Worm (Caenorhabditis elegans) whole organism, young adult: ENCODE measurements around the gene clec-24.

Source experiments
- B0019.2 ChIP-seq: fragments of 200-800 bp; sonication (Bioruptor generic); conservative IDR thresholded peaks from 2 replicates; pipeline ENCODE4 v1.3.6; 2022; ENCODE audit warnings: missing genetic modification reagents, missing genetic modification characterization, missing compliant biosample characterization
- B0336.3 ChIP-seq: fragments of 200-800 bp; sonication (Bioruptor generic); IDR thresholded peaks from 2 replicates; pipeline ENCODE4 v1.3.6; 2022; ENCODE audit warnings: missing genetic modification characterization, missing compliant biosample characterization
- C06A6.2 ChIP-seq: fragments of 200-800 bp; sonication (Bioruptor generic); conservative IDR thresholded peaks from 2 replicates; pipeline ENCODE4 v1.3.6; 2022; ENCODE audit warnings: missing genetic modification characterization, missing compliant biosample characterization
- F22D6.2 ChIP-seq: sonication (generic microtip); optimal IDR thresholded peaks from 2 replicates; lab custom pipeline; 2016; ENCODE audit warnings: mild to moderate bottlenecking, missing genetic modification characterization, missing compliant biosample characterization
- T07F8.4 ChIP-seq: sonication (generic microtip); optimal IDR thresholded peaks from 2 replicates; lab custom pipeline; 2016; ENCODE audit warnings: mild to moderate bottlenecking, missing genetic modification characterization, moderate library complexity, missing compliant biosample characterization
- Y53F4B.3 ChIP-seq: fragments of 200-800 bp; sonication (Bioruptor generic); IDR thresholded peaks from 2 replicates; pipeline ENCODE4 v1.3.6; 2022; ENCODE audit warnings: missing genetic modification reagents, missing genetic modification characterization, missing compliant biosample characterization
- ZK185.1 ChIP-seq: sonication (generic microtip); optimal IDR thresholded peaks from 2 replicates; lab custom pipeline; 2016; ENCODE audit warnings: mild to moderate bottlenecking, missing genetic modification characterization, missing compliant biosample characterization; ENCODE audit not compliant: poor library complexity, severe bottlenecking
- akir-1 ChIP-seq: fragments of 200-800 bp; sonication (Bioruptor generic); optimal IDR thresholded peaks from 2 replicates; lab custom pipeline; 2018; ENCODE audit warnings: mild to moderate bottlenecking, missing genetic modification characterization, moderate library complexity, missing compliant biosample characterization
- attf-3 ChIP-seq: fragments of 200-800 bp; sonication (Bioruptor generic); conservative IDR thresholded peaks from 2 replicates; pipeline ENCODE4 v1.3.6; 2022; ENCODE audit warnings: missing genetic modification reagents, missing genetic modification characterization, missing compliant biosample characterization
- attf-6 ChIP-seq: fragments of 200-800 bp; sonication (Bioruptor generic); IDR thresholded peaks from 2 replicates; pipeline ENCODE4 v1.3.6; 2022; ENCODE audit warnings: missing genetic modification reagents, missing genetic modification characterization, missing compliant biosample characterization
- cebp-1 ChIP-seq, 2 experiments: fragments of 200-800 bp in 1 of 2; sonication (Bioruptor generic) in 1 of 2; sonication (generic microtip) in 1 of 2; IDR thresholded peaks in 1 of 2; optimal IDR thresholded peaks in 1 of 2; 2 replicates each; pipeline versions ENCODE4 v1.3.6 to Lab custom; 2017 to 2022; ENCODE audit warnings: missing compliant biosample characterization in 2 of 2, missing genetic modification characterization in 2 of 2, mild to moderate bottlenecking in 1 of 2, missing genetic modification reagents in 1 of 2, moderate library complexity in 1 of 2
- cebp-2 ChIP-seq: fragments of 200-800 bp; sonication (Bioruptor generic); IDR thresholded peaks from 2 replicates; pipeline ENCODE4 v1.3.6; 2022; ENCODE audit warnings: missing genetic modification characterization, missing compliant biosample characterization
- dpl-1 ChIP-seq: fragments of 150-350 bp; optimal IDR thresholded peaks from 2 replicates; lab custom pipeline; 2014; ENCODE audit warnings: missing biosample characterization, missing genetic modification reagents, missing genetic modification characterization
- egrh-3 ChIP-seq: fragments of 200-800 bp; sonication (Bioruptor generic); IDR thresholded peaks from 2 replicates; pipeline ENCODE4 v1.3.6; 2022; ENCODE audit warnings: missing genetic modification reagents, missing genetic modification characterization, missing compliant biosample characterization
- ekl-4 ChIP-seq: fragments of 200-800 bp; sonication (Bioruptor generic); IDR thresholded peaks from 2 replicates; pipeline ENCODE4 v1.3.6; 2022; ENCODE audit warnings: missing genetic modification reagents, missing genetic modification characterization, missing compliant biosample characterization
- gei-17 ChIP-seq: fragments of 200-800 bp; sonication (Bioruptor generic); optimal IDR thresholded peaks from 2 replicates; lab custom pipeline; 2018; ENCODE audit warnings: mild to moderate bottlenecking, missing genetic modification characterization, missing compliant biosample characterization
- hlh-26 ChIP-seq: fragments of 200-800 bp; sonication (Bioruptor generic); conservative IDR thresholded peaks from 2 replicates; pipeline ENCODE4 v1.3.6; 2022; ENCODE audit warnings: missing genetic modification reagents, missing genetic modification characterization, missing compliant biosample characterization
- hmg-1.2 ChIP-seq: fragments of 200-800 bp; sonication (Bioruptor generic); IDR thresholded peaks from 2 replicates; pipeline ENCODE4 v1.3.6; 2022; ENCODE audit warnings: missing genetic modification reagents, missing genetic modification characterization, missing compliant biosample characterization
- lag-1 ChIP-seq: fragments of 200-800 bp; sonication (Bioruptor generic); IDR thresholded peaks from 2 replicates; pipeline ENCODE4 v1.3.6; 2022; ENCODE audit warnings: missing genetic modification reagents, missing genetic modification characterization, missing compliant biosample characterization
- lin-26 ChIP-seq: fragments of 200-800 bp; sonication (Bioruptor generic); IDR thresholded peaks from 2 replicates; pipeline ENCODE4 v1.3.6; 2022; ENCODE audit warnings: missing genetic modification reagents, missing genetic modification characterization, missing compliant biosample characterization
- lin-40 ChIP-seq: sonication (generic microtip); optimal IDR thresholded peaks from 2 replicates; lab custom pipeline; 2016; ENCODE audit warnings: missing genetic modification characterization, mild to moderate bottlenecking, missing compliant biosample characterization, missing genotype, missing genetic modification reagents
- lsy-27 ChIP-seq: sonication (generic microtip); optimal IDR thresholded peaks from 2 replicates; lab custom pipeline; 2017; ENCODE audit warnings: missing genetic modification characterization, mild to moderate bottlenecking, missing compliant biosample characterization, antibody characterized with exemption, missing genotype, borderline replicate concordance; ENCODE audit not compliant: insufficient read depth
- madf-3 ChIP-seq: fragments of 200-800 bp; sonication (Bioruptor generic); IDR thresholded peaks from 2 replicates; pipeline ENCODE4 v1.3.6; 2022; ENCODE audit warnings: missing genetic modification reagents, missing genetic modification characterization, missing compliant biosample characterization
- madf-6 ChIP-seq: fragments of 200-800 bp; sonication (Bioruptor generic); IDR thresholded peaks from 2 replicates; pipeline ENCODE4 v1.3.6; 2022; ENCODE audit warnings: missing genetic modification reagents, missing genetic modification characterization, missing compliant biosample characterization
- madf-8 ChIP-seq: fragments of 200-800 bp; sonication (Bioruptor generic); conservative IDR thresholded peaks from 2 replicates; pipeline ENCODE4 v1.3.6; 2022; ENCODE audit warnings: missing genetic modification reagents, missing genetic modification characterization, missing compliant biosample characterization
- mel-28 ChIP-seq: sonication (generic microtip); optimal IDR thresholded peaks from 2 replicates; lab custom pipeline; 2016; ENCODE audit warnings: borderline replicate concordance, mild to moderate bottlenecking, missing genetic modification characterization, missing compliant biosample characterization
- nfyb-1 ChIP-seq: fragments of 200-800 bp; sonication (Bioruptor generic); IDR thresholded peaks from 2 replicates; pipeline ENCODE4 v1.3.6; 2022; ENCODE audit warnings: missing genetic modification reagents, missing genetic modification characterization, missing compliant biosample characterization
- nhr-80 ChIP-seq: sonication (generic microtip); optimal IDR thresholded peaks from 2 replicates; lab custom pipeline; 2016; ENCODE audit warnings: missing genetic modification characterization, missing compliant biosample characterization
- snpc-4 ChIP-seq, 5 experiments: fragments of 150-350 bp in 1 of 5; sonication (generic microtip) in 4 of 5; optimal IDR thresholded peaks; 2 replicates each; lab custom pipeline; 2014 to 2018; ENCODE audit warnings: missing genetic modification characterization in 5 of 5, missing biosample characterization in 3 of 5, antibody characterized with exemption in 2 of 5, mild to moderate bottlenecking in 2 of 5, missing compliant biosample characterization in 2 of 5, missing genotype in 2 of 5, moderate library complexity in 2 of 5, missing genetic modification reagents in 1 of 5
- sptf-2 ChIP-seq: fragments of 200-800 bp; sonication (Bioruptor generic); optimal IDR thresholded peaks from 2 replicates; lab custom pipeline; 2018; ENCODE audit warnings: mild to moderate bottlenecking, missing genetic modification characterization, missing compliant biosample characterization
- tbx-9 ChIP-seq: sonication (generic microtip); optimal IDR thresholded peaks from 2 replicates; lab custom pipeline; 2016; ENCODE audit warnings: borderline replicate concordance, missing genetic modification characterization, inconsistent platforms, missing compliant biosample characterization
- tlf-1 ChIP-seq: fragments of 200-800 bp; sonication (Bioruptor generic); optimal IDR thresholded peaks from 2 replicates; lab custom pipeline; 2018; ENCODE audit warnings: mild to moderate bottlenecking, missing genetic modification characterization, missing compliant biosample characterization
- unc-130 ChIP-seq: sonication (generic microtip); optimal IDR thresholded peaks from 2 replicates; lab custom pipeline; 2016; ENCODE audit warnings: missing genetic modification reagents, missing genetic modification characterization, missing compliant biosample characterization
- zfh-2 ChIP-seq: fragments of 200-800 bp; sonication (Bioruptor generic); conservative IDR thresholded peaks from 2 replicates; pipeline ENCODE4 v1.3.6; 2022; ENCODE audit warnings: missing genetic modification reagents, missing genetic modification characterization, missing compliant biosample characterization
- zim-3 ChIP-seq: sonication (generic microtip); optimal IDR thresholded peaks from 2 replicates; lab custom pipeline; 2017; ENCODE audit warnings: mild to moderate bottlenecking, missing genetic modification characterization, moderate library complexity, missing compliant biosample characterization
- ztf-18 ChIP-seq: sonication (generic microtip); optimal IDR thresholded peaks from 2 replicates; lab custom pipeline; 2016; ENCODE audit warnings: missing genotype, mild to moderate bottlenecking, missing genetic modification characterization, missing compliant biosample characterization
- ztf-22 ChIP-seq: fragments of 200-800 bp; sonication (Bioruptor generic); optimal IDR thresholded peaks from 2 replicates; lab custom pipeline; 2018; ENCODE audit warnings: mild to moderate bottlenecking, missing genetic modification characterization, moderate library complexity, missing compliant biosample characterization
- ztf-25 ChIP-seq: fragments of 200-800 bp; sonication (Bioruptor generic); IDR thresholded peaks from 2 replicates; pipeline ENCODE4 v1.3.6; 2022; ENCODE audit warnings: missing genetic modification reagents, missing genetic modification characterization, missing compliant biosample characterization

The clec-24 gene

DNA sequence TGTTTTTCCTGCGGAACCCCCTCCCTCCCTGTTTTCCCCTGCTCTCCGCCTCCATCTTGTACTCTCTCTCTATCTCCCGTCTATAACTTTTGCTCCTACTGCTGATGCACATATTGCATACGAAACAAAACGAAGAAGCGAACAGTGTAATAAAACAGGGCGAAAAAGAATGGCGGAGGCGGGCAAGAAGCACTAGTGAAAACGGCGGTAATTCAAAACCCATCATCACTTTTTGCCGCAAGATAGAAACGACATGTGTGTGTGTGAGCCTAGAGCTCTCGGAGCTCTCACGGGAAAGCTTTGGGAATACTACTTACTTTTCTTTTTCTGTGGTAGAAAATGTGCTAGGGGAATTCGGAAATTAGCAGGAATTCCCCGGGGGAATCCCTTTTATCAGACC is 25.7 kb upstream of the clec-24 start:
- TF ChIP-seq sptf-2 (no peak), akir-1 (GFP tag; lab: Kevin White, UChicago) (no peak), unc-130 (GFP tag; lab: Kevin White, UChicago) (no peak), madf-8 (GFP tag; lab: Robert Waterston, UW) (no peak), T07F8.4 (tag; lab: Kevin White, UChicago) (no peak), lsy-27 (tag; lab: Kevin White, UChicago) (no peak), lin-40 (tag; lab: Kevin White, UChicago) (no peak), hmg-1.2 (GFP tag; lab: Robert Waterston, UW) (no peak), gei-17 (no peak)
- TF ChIP-seq, all 124 proteins: peak for 0

DNA sequence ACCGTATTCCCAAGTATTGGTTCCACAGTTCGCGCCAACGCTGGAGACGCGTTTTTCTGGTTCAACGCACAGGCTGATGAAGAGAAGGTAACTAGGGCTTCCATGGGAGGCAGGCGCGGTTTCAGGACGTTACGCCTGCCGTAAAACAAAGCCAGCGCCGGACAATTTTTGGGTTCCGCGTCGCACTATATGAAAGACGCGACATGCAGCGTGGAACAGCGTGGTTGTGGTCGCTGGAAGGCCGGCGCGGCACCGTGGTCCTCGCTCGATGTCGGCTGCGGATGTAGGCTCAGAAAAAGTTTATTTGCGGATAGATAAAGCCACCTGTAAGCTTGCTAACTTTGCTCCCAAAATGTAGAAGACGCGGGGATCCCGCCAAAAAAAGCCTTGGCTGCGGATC is 23.4 kb upstream of the clec-24 start:
- TF ChIP-seq B0019.2 (GFP tag; lab: Robert Waterston, UW): no peak
- 0 out of 2 replicates have a peak, but pooled peaks have one; percentile 39 for TF ChIP-seq nfyb-1 (GFP tag; lab: Robert Waterston, UW)
- TF ChIP-seq snpc-4 (GFP tag; optimal IDR thresholded peaks at IDR 0.05; lab: Kevin White, UChicago): no peak
- peak in 2 of 4 experiments; percentile 47 to 75 for TF ChIP-seq snpc-4 (tag; optimal IDR thresholded peaks at IDR 0.05; lab: Kevin White, UChicago)
- no peak for TF ChIP-seq F22D6.2 (tag; lab: Kevin White, UChicago)
- TF ChIP-seq lsy-27 (tag; lab: Kevin White, UChicago): no peak
- TF ChIP-seq akir-1 (GFP tag; lab: Kevin White, UChicago): no peak
- TF ChIP-seq hlh-26 (GFP tag; lab: Robert Waterston, UW): no peak
- TF ChIP-seq ekl-4 (GFP tag; lab: Robert Waterston, UW): no peak
- no peak for TF ChIP-seq mel-28 (tag; lab: Kevin White, UChicago)
- no peak for TF ChIP-seq tlf-1 (GFP tag; lab: Kevin White, UChicago)
- TF ChIP-seq B0336.3 (GFP tag; lab: Robert Waterston, UW): no peak
- TF ChIP-seq zfh-2 (GFP tag; lab: Robert Waterston, UW): peak; percentile 68
- TF ChIP-seq, all 124 proteins: peak for 3

DNA sequence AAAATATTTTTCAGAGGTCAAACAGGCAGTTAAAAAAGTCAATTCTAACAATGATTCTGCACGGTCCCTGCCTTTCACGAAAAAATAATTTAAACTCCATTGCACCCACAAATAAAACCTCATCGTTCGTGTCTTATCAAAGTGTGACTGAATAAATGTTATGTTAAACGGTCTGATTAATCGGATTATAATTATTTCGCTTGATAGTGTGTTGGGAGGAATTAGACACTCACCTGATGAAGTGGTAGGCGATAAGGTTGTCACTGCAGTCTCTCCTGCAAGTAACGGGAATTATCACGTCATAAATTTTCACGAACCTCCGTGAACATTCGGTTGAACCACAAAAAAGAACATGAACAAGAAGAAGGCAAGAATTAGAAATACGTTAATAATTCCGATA is 21.5 kb upstream of the clec-24 start:
- TF ChIP-seq zim-3 (tag; lab: Kevin White, UChicago) (no peak), attf-6 (GFP tag; lab: Robert Waterston, UW) (no peak), lag-1 (GFP tag; lab: Robert Waterston, UW) (no peak), egrh-3 (no peak), madf-8 (GFP tag; lab: Robert Waterston, UW) (no peak), lin-26 (no peak), nhr-80 (peak; percentile 72), ztf-25 (GFP tag; lab: Robert Waterston, UW) (no peak)

DNA sequence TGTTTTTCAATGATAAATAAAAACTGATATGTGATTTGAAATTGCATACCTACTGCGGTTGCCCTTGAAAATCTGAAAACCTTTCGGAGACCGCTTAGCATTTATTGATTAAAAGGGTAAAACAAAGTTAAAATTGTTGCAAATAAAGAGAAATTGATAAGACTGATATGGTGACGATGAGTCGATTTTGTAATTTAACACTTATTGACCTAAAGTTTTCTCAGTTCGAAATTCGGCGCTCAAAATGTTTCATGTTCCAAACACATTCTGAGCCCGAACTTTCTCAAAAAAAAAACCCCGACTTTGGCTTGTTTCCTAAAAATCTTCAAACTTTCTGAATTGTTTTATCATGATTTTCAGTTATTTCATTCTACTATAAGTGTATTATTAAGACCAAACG is 20.9 kb upstream of the clec-24 start, which contains the start of gene clec-40:
clec-40 (minus strand) TSS at position 101 of the 400 bp plus-strand sequence.
- no peak for TF ChIP-seq ztf-25 (GFP tag; lab: Robert Waterston, UW)
- TF ChIP-seq Y53F4B.3 (GFP tag; lab: Robert Waterston, UW): no peak
- TF ChIP-seq C06A6.2 (GFP tag; lab: Robert Waterston, UW): no peak
- no peak for TF ChIP-seq tbx-9
- no peak for TF ChIP-seq attf-3 (GFP tag; lab: Robert Waterston, UW)
- TF ChIP-seq cebp-1 (GFP tag; IDR thresholded peaks at IDR 0.05; lab: Robert Waterston, UW): no peak
- no peak for TF ChIP-seq cebp-1 (tag; optimal IDR thresholded peaks at IDR 0.05; lab: Kevin White, UChicago)
- no peak for TF ChIP-seq madf-3 (GFP tag; lab: Robert Waterston, UW)
- no peak for TF ChIP-seq ekl-4 (GFP tag; lab: Robert Waterston, UW)
- no peak for TF ChIP-seq ZK185.1 (tag; lab: Kevin White, UChicago)
- no peak for TF ChIP-seq cebp-2 (GFP tag; lab: Robert Waterston, UW)
- TF ChIP-seq ztf-22 (GFP tag; lab: Kevin White, UChicago): no peak
- TF ChIP-seq dpl-1 (GFP tag; lab: Kevin White, UChicago): no peak
- no peak for TF ChIP-seq madf-6 (GFP tag; lab: Robert Waterston, UW)
- no peak for TF ChIP-seq ztf-18 (tag; lab: Kevin White, UChicago)
